Worm (Caenorhabditis elegans) whole organism, L1 larva: ENCODE results near the gene dhhc-8.

ENCODE experiments used
- Y116A8C.19 ChIP-seq: sonication (generic microtip); optimal IDR thresholded peaks from 2 replicates; lab custom pipeline; 2016; ENCODE audit warnings: missing compliant biosample characterization, missing genetic modification characterization, borderline replicate concordance
- aha-1 ChIP-seq: fragments of 150-350 bp; optimal IDR thresholded peaks from 2 replicates; lab custom pipeline; 2014; ENCODE audit warnings: missing biosample characterization, missing genetic modification characterization
- alr-1 ChIP-seq: fragments of 200-800 bp; sonication (Bioruptor generic); optimal IDR thresholded peaks from 2 replicates; lab custom pipeline; 2018; ENCODE audit warnings: borderline replicate concordance, mild to moderate bottlenecking, missing genetic modification characterization, missing compliant biosample characterization
- ama-1 ChIP-seq: fragments of 150-350 bp; optimal IDR thresholded peaks from 2 replicates; lab custom pipeline; 2014
- ceh-8 ChIP-seq: fragments of 200-800 bp; sonication (Bioruptor generic); optimal IDR thresholded peaks from 2 replicates; lab custom pipeline; 2018; ENCODE audit warnings: mild to moderate bottlenecking, missing genetic modification characterization, moderate library complexity, missing compliant biosample characterization
- ceh-88 ChIP-seq: fragments of 200-800 bp; sonication (Bioruptor generic); IDR thresholded peaks from 2 replicates; pipeline ENCODE4 v1.3.6; 2022; ENCODE audit warnings: missing genetic modification characterization, missing compliant biosample characterization
- ceh-90 ChIP-seq: sonication (generic microtip); optimal IDR thresholded peaks from 2 replicates; lab custom pipeline; 2016; ENCODE audit warnings: missing genetic modification characterization, missing compliant biosample characterization
- ces-1 ChIP-seq: fragments of 150-350 bp; optimal IDR thresholded peaks from 2 replicates; lab custom pipeline; 2014; ENCODE audit warnings: missing biosample characterization, missing genetic modification reagents, missing genetic modification characterization
- dsc-1 ChIP-seq: sonication (generic microtip); optimal IDR thresholded peaks from 2 replicates; lab custom pipeline; 2016; ENCODE audit warnings: mild to moderate bottlenecking, missing genetic modification characterization, missing compliant biosample characterization
- efl-1 ChIP-seq, 4 experiments: fragments of 150-350 bp; optimal IDR thresholded peaks in 3 of 4; peaks in 1 of 4; 1 replicate in 1 of 4; 2 replicates in 3 of 4; lab custom pipeline; 2014; ENCODE audit warnings: missing biosample characterization in 2 of 4, missing genetic modification characterization in 2 of 4, missing genetic modification reagents in 2 of 4
- efl-3 ChIP-seq: fragments of 200-800 bp; sonication (Bioruptor generic); optimal IDR thresholded peaks from 2 replicates; lab custom pipeline; 2018; ENCODE audit warnings: mild to moderate bottlenecking, missing genetic modification characterization, missing compliant biosample characterization
- egl-27 ChIP-seq, 2 experiments: fragments of 150-350 bp in 1 of 2; sonication (generic microtip); optimal IDR thresholded peaks; 3 replicates each; lab custom pipeline; 2017 to 2018; ENCODE audit warnings: missing biosample characterization in 2 of 2, missing genetic modification characterization in 2 of 2, missing genetic modification reagents in 2 of 2
- elt-3 ChIP-seq, 6 experiments: fragments of 150-350 bp in 1 of 6; sonication (generic microtip); optimal IDR thresholded peaks; 2 replicates each; lab custom pipeline; 2017 to 2018; ENCODE audit warnings: missing biosample characterization in 6 of 6, missing genetic modification characterization in 6 of 6, inconsistent platforms in 1 of 6
- ets-5 ChIP-seq: fragments of 200-800 bp; sonication (Bioruptor generic); IDR thresholded peaks from 2 replicates; pipeline ENCODE4 v1.3.6; 2022; ENCODE audit warnings: missing genetic modification characterization, missing compliant biosample characterization
- fkh-10 ChIP-seq: sonication (generic microtip); optimal IDR thresholded peaks from 2 replicates; lab custom pipeline; 2017; ENCODE audit warnings: missing biosample characterization, missing genetic modification reagents, missing genetic modification characterization
- fkh-4 ChIP-seq: sonication (generic microtip); optimal IDR thresholded peaks from 2 replicates; lab custom pipeline; 2016; ENCODE audit warnings: missing compliant biosample characterization, missing genetic modification characterization, borderline replicate concordance
- hpl-2 ChIP-seq: fragments of 150-350 bp; optimal IDR thresholded peaks from 2 replicates; lab custom pipeline; 2014; ENCODE audit warnings: missing biosample characterization, missing genetic modification reagents, missing genetic modification characterization
- irx-1 ChIP-seq: sonication (generic microtip); optimal IDR thresholded peaks from 2 replicates; lab custom pipeline; 2016; ENCODE audit warnings: missing genetic modification characterization, missing compliant biosample characterization
- lin-14 ChIP-seq: fragments of 200-800 bp; sonication (Bioruptor generic); optimal IDR thresholded peaks from 2 replicates; lab custom pipeline; 2018; ENCODE audit warnings: mild to moderate bottlenecking, missing genetic modification characterization, moderate library complexity, missing compliant biosample characterization
- lin-15B ChIP-seq: fragments of 150-350 bp; sonication (generic microtip); optimal IDR thresholded peaks from 3 replicates; lab custom pipeline; 2014; ENCODE audit warnings: missing biosample characterization, missing genetic modification characterization
- lin-39 ChIP-seq: fragments of 150-350 bp; optimal IDR thresholded peaks from 2 replicates; lab custom pipeline; 2014; ENCODE audit warnings: missing biosample characterization, missing genetic modification reagents, missing genetic modification characterization
- lir-3 ChIP-seq: sonication (generic microtip); optimal IDR thresholded peaks from 2 replicates; lab custom pipeline; 2016; ENCODE audit warnings: mild to moderate bottlenecking, missing genetic modification characterization, moderate library complexity, missing compliant biosample characterization; ENCODE audit not compliant: poor library complexity
- lsy-2 ChIP-seq, 2 experiments: fragments of 150-350 bp; optimal IDR thresholded peaks; 2 replicates each; lab custom pipeline; 2014; ENCODE audit warnings: missing biosample characterization in 2 of 2, missing genetic modification characterization in 2 of 2
- mab-9 ChIP-seq: fragments of 200-800 bp; sonication (Bioruptor generic); IDR thresholded peaks from 2 replicates; pipeline ENCODE4 v1.3.6; 2022; ENCODE audit warnings: missing genetic modification reagents, missing genetic modification characterization, missing compliant biosample characterization
- mdl-1 ChIP-seq, 2 experiments: fragments of 150-350 bp; optimal IDR thresholded peaks; 2 replicates each; lab custom pipeline; 2014 to 2017; ENCODE audit warnings: missing biosample characterization in 2 of 2, missing genetic modification characterization in 2 of 2, inconsistent platforms in 1 of 2
- mef-2 ChIP-seq: fragments of 150-350 bp; optimal IDR thresholded peaks from 2 replicates; lab custom pipeline; 2014; ENCODE audit warnings: missing biosample characterization, missing genetic modification characterization
- mep-1 ChIP-seq: fragments of 150-350 bp; optimal IDR thresholded peaks from 2 replicates; lab custom pipeline; 2014; ENCODE audit warnings: missing biosample characterization, missing genetic modification characterization
- nhr-12 ChIP-seq: sonication (generic microtip); optimal IDR thresholded peaks from 2 replicates; lab custom pipeline; 2017; ENCODE audit warnings: missing biosample characterization, missing genetic modification characterization
- nhr-19 ChIP-seq: fragments of 200-800 bp; sonication (Bioruptor generic); conservative IDR thresholded peaks from 2 replicates; pipeline ENCODE4 v1.3.6; 2022; ENCODE audit warnings: missing genetic modification characterization, missing compliant biosample characterization
- nhr-237 ChIP-seq: fragments of 150-350 bp; optimal IDR thresholded peaks from 2 replicates; lab custom pipeline; 2014; ENCODE audit warnings: missing biosample characterization, missing genetic modification characterization
- nhr-47 ChIP-seq: sonication (generic microtip); optimal IDR thresholded peaks from 2 replicates; lab custom pipeline; 2016; ENCODE audit warnings: mild to moderate bottlenecking, missing genetic modification characterization, moderate library complexity, missing compliant biosample characterization
- nhr-71 ChIP-seq: sonication (generic microtip); optimal IDR thresholded peaks from 2 replicates; lab custom pipeline; 2016; ENCODE audit warnings: mild to moderate bottlenecking, missing genetic modification characterization, moderate library complexity, missing compliant biosample characterization
- nhr-84 ChIP-seq: sonication (generic microtip); optimal IDR thresholded peaks from 2 replicates; lab custom pipeline; 2017; ENCODE audit warnings: missing biosample characterization, missing genetic modification characterization
- nhr-85 ChIP-seq: sonication (generic microtip); peaks from one replicate; lab custom pipeline; 2016; ENCODE audit warnings: missing genetic modification characterization, inconsistent platforms, missing compliant biosample characterization
- pag-3 ChIP-seq: sonication (generic microtip); optimal IDR thresholded peaks from 2 replicates; lab custom pipeline; 2017; ENCODE audit warnings: missing genetic modification characterization, mild to moderate bottlenecking, missing compliant biosample characterization, antibody characterized with exemption, borderline replicate concordance; ENCODE audit not compliant: insufficient read depth
- pqm-1 ChIP-seq: sonication (generic microtip); optimal IDR thresholded peaks from 3 replicates; lab custom pipeline; 2017; ENCODE audit warnings: missing biosample characterization, missing genetic modification characterization
- snpc-4 ChIP-seq: fragments of 150-350 bp; optimal IDR thresholded peaks from 2 replicates; lab custom pipeline; 2014; ENCODE audit warnings: missing biosample characterization, missing genetic modification characterization
- snu-23 ChIP-seq: sonication (generic microtip); optimal IDR thresholded peaks from 2 replicates; lab custom pipeline; 2016; ENCODE audit warnings: missing genetic modification characterization, missing compliant biosample characterization
- swsn-7 ChIP-seq: sonication (generic microtip); optimal IDR thresholded peaks from 2 replicates; lab custom pipeline; 2016; ENCODE audit warnings: missing genetic modification characterization, missing compliant biosample characterization
- tbx-2 ChIP-seq: sonication (generic microtip); optimal IDR thresholded peaks from 2 replicates; lab custom pipeline; 2016; ENCODE audit warnings: missing genetic modification characterization, missing compliant biosample characterization
- unc-98 ChIP-seq: fragments of 200-800 bp; sonication (Bioruptor generic); IDR thresholded peaks from 2 replicates; pipeline ENCODE4 v1.3.6; 2022; ENCODE audit warnings: missing genetic modification characterization, missing compliant biosample characterization
- xbp-1 ChIP-seq: sonication (generic microtip); optimal IDR thresholded peaks from 2 replicates; lab custom pipeline; 2016; ENCODE audit warnings: missing genetic modification characterization, missing compliant biosample characterization
- zag-1 ChIP-seq: fragments of 150-350 bp; optimal IDR thresholded peaks from 2 replicates; lab custom pipeline; 2014; ENCODE audit warnings: missing biosample characterization, missing genetic modification characterization
- ztf-11 ChIP-seq, 2 experiments: sonication (generic microtip); optimal IDR thresholded peaks; 2 replicates each; lab custom pipeline; 2016 to 2017; ENCODE audit warnings: missing genetic modification characterization in 2 of 2, missing biosample characterization in 1 of 2, missing compliant biosample characterization in 1 of 2
- ztf-4 ChIP-seq: fragments of 150-350 bp; optimal IDR thresholded peaks from 2 replicates; lab custom pipeline; 2014; ENCODE audit warnings: missing biosample characterization, missing genetic modification characterization

dhhc-8 gene

DNA sequence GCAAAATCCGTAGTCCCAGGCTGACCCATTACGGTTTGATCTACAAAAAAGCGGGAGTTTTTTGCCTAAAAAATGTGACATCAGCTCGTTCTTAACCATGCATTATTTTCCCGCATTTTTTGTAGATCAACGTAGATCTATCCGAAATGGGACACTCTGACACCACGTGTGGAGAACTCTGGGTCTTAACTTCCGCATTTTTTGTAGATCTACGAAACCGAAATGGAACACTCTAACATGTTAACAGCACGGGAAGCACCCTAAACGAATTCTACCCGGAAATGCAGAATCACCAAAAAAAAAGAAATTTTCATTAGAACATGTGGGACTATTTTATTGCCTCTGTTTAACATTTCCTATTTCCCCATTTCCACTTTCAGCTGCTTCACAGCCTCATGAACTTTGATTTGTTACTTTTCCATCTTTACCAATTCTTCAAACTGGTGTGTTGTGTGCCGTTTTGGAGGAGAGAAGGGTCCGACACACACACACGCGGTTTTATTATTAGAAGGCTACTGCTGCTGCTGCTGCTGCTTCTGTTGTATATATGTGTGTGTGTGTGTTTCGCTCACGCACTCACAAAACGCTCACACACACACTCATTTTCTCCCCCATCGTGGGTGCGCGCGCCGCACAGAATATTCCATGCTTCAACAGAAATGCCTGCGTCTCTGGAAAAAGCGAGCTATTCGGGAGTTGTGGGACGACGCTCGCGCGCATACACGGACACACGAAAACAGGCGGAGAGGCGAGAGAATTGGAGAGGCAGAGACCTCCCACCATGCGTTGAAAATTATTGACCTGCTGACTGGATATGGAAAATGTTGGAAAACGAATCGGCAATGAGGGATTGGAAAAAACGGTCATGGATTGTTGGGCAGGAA lies 39.3 kb upstream of the dhhc-8 start (continued):
- TF ChIP-seq efl-3 (GFP tag; lab: Kevin White, UChicago) (no peak), zag-1 (tag; lab: Kevin White, UChicago) (peak; percentile 30), xbp-1 (tag; lab: Kevin White, UChicago) (peak; percentile 78), nhr-85 (tag; lab: Kevin White, UChicago) (peak; percentile 82), lsy-2 (tag; optimal IDR thresholded peaks at IDR 0.05; lab: Kevin White, UChicago) (peak; percentile 77 to 87), lir-3 (peak; percentile 73), snu-23 (GFP tag; lab: Kevin White, UChicago) (peak; percentile 94), lin-39 (no peak), tbx-2 (tag; lab: Kevin White, UChicago) (peak; percentile 85), nhr-47 (tag; lab: Kevin White, UChicago) (peak; percentile 89), aha-1 (tag; lab: Kevin White, UChicago) (no peak), pqm-1 (tag; lab: Kevin White, UChicago) (no peak), nhr-71 (tag; lab: Kevin White, UChicago) (peak; percentile 93), lin-15B (tag; lab: Kevin White, UChicago) (peak; percentile 32), nhr-84 (tag; lab: Kevin White, UChicago) (no peak), nhr-12 (tag; lab: Kevin White, UChicago) (no peak), mdl-1 (tag; optimal IDR thresholded peaks at IDR 0.05; lab: Kevin White, UChicago) (peak; percentile 51 to 93), ces-1 (no peak), mab-9 (GFP tag; lab: Robert Waterston, UW) (no peak), ets-5 (GFP tag; lab: Robert Waterston, UW) (no peak), efl-1 (optimal IDR thresholded peaks at IDR 0.05; lab: Kevin White, UChicago) (peak; percentile 63 to 74), efl-1 (GFP tag; optimal IDR thresholded peaks at IDR 0.05 in 1 of 2; lab: Kevin White, UChicago) (peak; percentile 40 to 82), ztf-4 (peak; percentile 81), snpc-4 (tag; lab: Kevin White, UChicago) (peak; percentile 32), dsc-1 (peak; percentile 82), ceh-90 (tag; lab: Kevin White, UChicago) (no peak), alr-1 (no peak), elt-3 (tag; optimal IDR thresholded peaks at IDR 0.05; lab: Kevin White, UChicago) (peak in 1 of 6 experiments; percentile 7), unc-98 (GFP tag; lab: Robert Waterston, UW) (no peak), hpl-2 (GFP tag; lab: Kevin White, UChicago) (no peak), ztf-11 (tag; optimal IDR thresholded peaks at IDR 0.05; lab: Kevin White, UChicago) (peak in 1 of 2 experiments; percentile 83), irx-1 (tag; lab: Kevin White, UChicago) (peak; percentile 68), Y116A8C.19 (tag; lab: Kevin White, UChicago) (no peak), ama-1 (lab: Kevin White, UChicago) (peak; percentile 49), ceh-88 (GFP tag; lab: Robert Waterston, UW) (peak; percentile 73; the same call in 1 of the 2 replicates), nhr-237 (tag; lab: Kevin White, UChicago) (peak; percentile 64), fkh-10 (GFP tag; lab: Kevin White, UChicago) (peak; percentile 90), swsn-7 (peak; percentile 92), fkh-4 (tag; lab: Kevin White, UChicago) (peak; percentile 39)

DNA sequence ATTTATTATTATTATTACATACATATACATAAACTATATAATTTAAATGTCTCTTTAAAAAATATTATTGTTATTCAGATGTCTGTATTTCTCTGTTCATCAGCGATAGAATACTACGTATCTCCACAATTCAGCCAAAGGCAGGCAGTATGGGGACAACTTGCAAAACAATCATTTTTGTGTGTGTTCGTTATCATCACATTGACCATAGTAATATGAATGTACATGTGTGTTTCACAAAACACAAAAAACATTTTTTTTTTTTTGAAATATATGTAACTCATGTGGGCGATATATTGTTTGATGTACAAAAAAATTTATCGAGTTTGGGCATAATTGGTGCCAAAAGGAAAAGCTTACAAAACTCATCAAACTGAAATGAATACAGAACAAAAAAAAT lies 38.0 kb upstream of the dhhc-8 start:
- no peak for TF ChIP-seq fkh-4 (tag; lab: Kevin White, UChicago)
- peak; percentile 1 for TF ChIP-seq mep-1
- TF ChIP-seq nhr-19, result no peak
- TF ChIP-seq egl-27 (tag; optimal IDR thresholded peaks at IDR 0.05; lab: Kevin White, UChicago), result no peak
- no peak for TF ChIP-seq lin-14 (GFP tag; lab: Kevin White, UChicago)
- TF ChIP-seq irx-1 (tag; lab: Kevin White, UChicago), result no peak
- TF ChIP-seq unc-98 (GFP tag; lab: Robert Waterston, UW), result no peak
- TF ChIP-seq lsy-2 (tag; optimal IDR thresholded peaks at IDR 0.05; lab: Kevin White, UChicago), result no peak
- TF ChIP-seq pag-3 (tag; lab: Kevin White, UChicago), result no peak
- TF ChIP-seq mdl-1 (tag; optimal IDR thresholded peaks at IDR 0.05; lab: Kevin White, UChicago), result no peak
- peak; percentile 66 for TF ChIP-seq nhr-85 (tag; lab: Kevin White, UChicago)
- TF ChIP-seq mef-2 (tag; lab: Kevin White, UChicago), result no peak
- no peak for TF ChIP-seq efl-3 (GFP tag; lab: Kevin White, UChicago)
- no peak for TF ChIP-seq ceh-8 (GFP tag; lab: Kevin White, UChicago)
- TF ChIP-seq, all 84 proteins: peak for 2
